Comparison of ENCODE assay signal across 1 fruit fly cellular context in the genomic region with DNA sequence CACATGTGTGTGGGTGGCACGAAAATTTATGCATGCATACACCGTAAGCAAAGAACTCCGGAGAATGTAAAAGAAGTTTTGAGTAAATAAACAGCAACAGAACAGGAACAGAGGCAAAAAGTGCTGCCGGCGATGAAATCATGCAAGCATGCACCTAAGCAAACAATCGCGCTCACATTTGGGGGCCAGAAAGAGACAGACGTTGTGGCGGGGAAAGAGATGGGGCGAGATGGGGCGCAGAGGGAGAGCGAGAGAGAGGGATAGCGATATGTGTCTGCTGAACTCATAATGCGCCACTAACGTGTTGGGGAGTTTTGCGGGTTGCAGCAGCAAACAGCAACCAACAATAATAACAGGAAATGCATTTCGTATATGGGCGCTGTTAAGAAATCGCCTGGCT.
TF ChIP-seq lines count a peak whose summit lies in the region.

No protein-coding gene starts in this region.

TF ChIP-seq in whole organism, embryonic, 481 proteins besides CTCF, POLR2A, EP300 and RAD21 (continued from another document):
- TF ChIP-seq Xbp1 (GFP tag; optimal IDR thresholded peaks at IDR 0.05; lab: Kevin White, UChicago) (no peak), zen (tag; optimal IDR thresholded peaks at IDR 0.05; lab: Kevin White, UChicago) (no peak), MTF-1 (GFP tag; optimal IDR thresholded peaks at IDR 0.05; lab: Kevin White, UChicago; ENCODE audit: borderline replicate concordance) (no peak), CG7987 (GFP tag; optimal IDR thresholded peaks at IDR 0.05; lab: Kevin White, UChicago) (no peak), btn (GFP tag; optimal IDR thresholded peaks at IDR 0.05; lab: Kevin White, UChicago) (no peak)
